Fruit fly (Drosophila melanogaster): ENCODE results near the gene CG2150.

Gene CG2150

DNA sequence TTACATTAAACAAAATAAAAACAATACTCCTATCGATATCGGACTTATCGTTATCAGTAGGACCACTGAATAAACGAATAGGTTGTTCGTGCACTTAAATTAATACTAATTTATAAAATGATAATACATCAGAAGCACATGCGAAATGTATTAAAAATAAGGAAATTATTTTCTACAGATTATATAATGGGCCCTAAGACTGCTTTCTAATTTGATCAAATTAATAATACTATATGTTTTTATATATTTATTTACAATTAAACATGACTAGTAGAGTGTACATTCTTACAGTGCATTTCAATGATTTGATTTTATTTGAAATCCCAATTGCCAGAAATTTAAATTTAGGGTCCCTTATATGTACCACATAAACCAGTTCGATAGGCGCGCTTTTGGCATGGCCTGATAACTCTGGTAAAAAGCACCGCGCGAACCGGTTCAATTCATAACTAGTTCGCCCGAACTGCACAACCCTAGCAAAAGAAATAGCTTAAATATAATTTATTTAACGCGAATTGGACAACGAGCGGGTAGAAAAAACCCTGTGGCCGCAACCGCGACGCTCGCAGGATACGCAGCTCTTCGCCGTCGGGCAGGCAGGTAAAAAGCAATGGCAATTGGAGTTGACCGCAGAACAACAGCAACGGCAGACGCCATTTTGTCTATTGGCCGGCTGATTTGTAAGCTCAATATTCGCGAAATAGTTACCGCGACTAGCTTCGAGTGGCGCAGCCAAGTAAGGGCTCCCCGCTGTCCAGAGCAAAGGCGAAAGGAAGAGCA, 12.2 kb upstream of the CG2150 start, which contains the start of the genes CG2126 and faf (continued):
- TF ChIP-seq CG8388 (GFP tag; optimal IDR thresholded peaks at IDR 0.05) (peak; percentile 77), bab2 (GFP tag; optimal IDR thresholded peaks at IDR 0.05) (peak; percentile 52), CG3847 (GFP tag; IDR thresholded peaks at IDR 0.05) (peak; percentile 71), CG2202 (tag; optimal IDR thresholded peaks at IDR 0.05) (peak; percentile 49), mam (GFP tag; optimal IDR thresholded peaks at IDR 0.05) (peak; percentile 74), mld (GFP tag; IDR thresholded peaks at IDR 0.05; ENCODE audit: partially characterized antibody) (no peak), dysf (GFP tag; IDR thresholded peaks at IDR 0.05) (peak; percentile 79), CG6175 (GFP tag; IDR thresholded peaks at IDR 0.05) (0 out of 3 replicates have a peak, but pooled peaks have one; percentile 50), hbn (GFP tag; IDR thresholded peaks at IDR 0.05; ENCODE audit: partially characterized antibody) (no peak; the same call in 1 of the 2 replicates), Dek (tag; optimal IDR thresholded peaks at IDR 0.05) (peak; percentile 79), CG3163 (GFP tag; optimal IDR thresholded peaks at IDR 0.05) (no peak), HLH54F (GFP tag; optimal IDR thresholded peaks at IDR 0.05) (peak; percentile 64), CG6254 (GFP tag; optimal IDR thresholded peaks at IDR 0.05) (peak; percentile 26), CG1602 (GFP tag; optimal IDR thresholded peaks at IDR 0.05) (peak; percentile 72), Dfd (GFP tag; optimal IDR thresholded peaks at IDR 0.05) (no peak), CG8944 (GFP tag; optimal IDR thresholded peaks at IDR 0.05) (peak; percentile 31), BtbVII (GFP tag; optimal IDR thresholded peaks at IDR 0.05) (peak; percentile 51), gcm (GFP tag; optimal IDR thresholded peaks at IDR 0.05) (peak; percentile 73), CG1832 (GFP tag; optimal IDR thresholded peaks at IDR 0.05) (no peak), kay (GFP tag; optimal IDR thresholded peaks at IDR 0.05) (peak; percentile 75), ssp (GFP tag; IDR thresholded peaks at IDR 0.05) (peak; percentile 61), CG11695 (GFP tag; IDR thresholded peaks at IDR 0.05) (peak; percentile 76; the same call in 2 of the 3 replicates), croc (GFP tag; conservative IDR thresholded peaks at IDR 0.05) (0 out of 3 replicates have a peak, but pooled peaks have one; percentile 35), fru (optimal IDR thresholded peaks at IDR 0.05) (no peak), lov (optimal IDR thresholded peaks at IDR 0.05) (no peak), lov (GFP tag; IDR thresholded peaks at IDR 0.05) (0 out of 3 replicates have a peak, but pooled peaks have one; percentile 41), hth (optimal IDR thresholded peaks at IDR 0.05) (no peak), MESR4 (GFP tag; optimal IDR thresholded peaks at IDR 0.05) (peak; percentile 24)

DNA sequence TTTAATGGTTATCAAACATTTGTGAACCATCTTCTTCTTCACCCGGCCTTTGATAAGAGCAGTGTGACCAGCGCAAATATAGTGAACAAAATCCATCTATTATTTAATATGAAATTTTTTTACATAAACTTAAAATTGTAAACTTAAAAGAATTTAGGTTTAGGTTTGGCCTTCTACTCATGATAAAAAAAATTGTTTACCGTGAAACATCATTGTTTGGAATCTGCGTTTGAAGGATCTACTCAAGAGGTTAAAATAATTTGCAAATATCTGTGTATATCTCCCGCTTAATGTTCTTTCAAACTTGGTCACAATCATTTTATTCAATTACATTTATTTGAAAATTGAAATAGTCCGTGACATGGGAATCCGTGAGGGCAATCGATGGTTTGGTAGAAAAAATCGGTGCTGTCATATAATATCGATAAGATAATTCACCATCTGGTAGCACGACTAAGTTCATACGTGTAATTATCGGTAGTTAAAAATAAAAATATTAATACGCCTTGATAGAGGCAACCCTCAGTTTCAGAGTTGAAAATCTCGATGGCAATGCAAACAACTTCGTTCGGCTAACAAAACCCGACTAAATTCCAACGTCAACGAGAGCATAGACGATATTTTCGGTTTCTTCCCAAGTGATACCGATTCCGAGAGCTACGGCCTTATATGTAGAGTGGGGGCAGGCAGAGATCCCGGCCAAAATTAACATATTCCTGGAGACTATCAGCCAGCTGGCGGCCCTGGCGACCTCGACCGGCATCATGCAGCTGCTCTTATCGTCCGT, 7.4 kb upstream of the CG2150 start, which contains the start of the genes betaGlu and sip3:
betaGlu (minus strand) TSS at position 59 of the 787 bp plus-strand sequence.
sip3 (plus strand) TSS at position 430 of the 787 bp plus-strand sequence.
- no peak for TF ChIP-seq prd (optimal IDR thresholded peaks at IDR 0.05)
- TF ChIP-seq prd (GFP tag; IDR thresholded peaks at IDR 0.05) = no peak
- no peak for TF ChIP-seq CG4328 (GFP tag; optimal IDR thresholded peaks at IDR 0.05)
- TF ChIP-seq D19A (tag; optimal IDR thresholded peaks at IDR 0.05) = no peak
- TF ChIP-seq CG6765 (GFP tag; optimal IDR thresholded peaks at IDR 0.05) = no peak
- peak; percentile 93 for TF ChIP-seq CG13287 (GFP tag; IDR thresholded peaks at IDR 0.05; ENCODE audit: partially characterized antibody)
- no peak for TF ChIP-seq maf-S (GFP tag; optimal IDR thresholded peaks at IDR 0.05)
- no peak for TF ChIP-seq HLHmδ (GFP tag; optimal IDR thresholded peaks at IDR 0.05)
- TF ChIP-seq schlank (tag; optimal IDR thresholded peaks at IDR 0.05) = no peak
- TF ChIP-seq CG9797 (GFP tag; optimal IDR thresholded peaks at IDR 0.05) = peak; percentile 52
- TF ChIP-seq CG32767 (GFP tag; IDR thresholded peaks at IDR 0.05) = no peak
- no peak for TF ChIP-seq gem (tag; optimal IDR thresholded peaks at IDR 0.05)
- TF ChIP-seq Hr3 (GFP tag; optimal IDR thresholded peaks at IDR 0.05) = peak; percentile 42
- peak; percentile 20 for TF ChIP-seq sug (tag; optimal IDR thresholded peaks at IDR 0.05)
- peak; percentile 66 for TF ChIP-seq gfzf (GFP tag; optimal IDR thresholded peaks at IDR 0.05)
- TF ChIP-seq CG43689 (GFP tag; IDR thresholded peaks at IDR 0.05) = no peak
- no peak for TF ChIP-seq ase (GFP tag; IDR thresholded peaks at IDR 0.05)
- no peak for TF ChIP-seq CG17328 (GFP tag; IDR thresholded peaks at IDR 0.05)
- peak; percentile 56 for TF ChIP-seq Dp (GFP tag; optimal IDR thresholded peaks at IDR 0.05)
- TF ChIP-seq Scr (GFP tag; IDR thresholded peaks at IDR 0.05; ENCODE audit: partially characterized antibody) = peak; percentile 93
- no peak for TF ChIP-seq btn (GFP tag; optimal IDR thresholded peaks at IDR 0.05)
- no peak for TF ChIP-seq CG15479 (GFP tag; optimal IDR thresholded peaks at IDR 0.05)

Data from whole organism, embryonic.